Fruit fly (Drosophila melanogaster) whole organism: ENCODE measurements around the gene GNBP2.

Experiments used
- EcR ChIP-seq, 2 experiments: fragments of >200 bp; optimal IDR thresholded peaks; 2 replicates each; lab custom pipeline; 2017; ENCODE audit warnings: missing biosample characterization in 2 of 2, missing genetic modification characterization in 2 of 2, missing genetic modification reagents in 2 of 2
- psq ChIP-seq: fragments of >200 bp; optimal IDR thresholded peaks from 2 replicates; lab custom pipeline; 2017

DNA sequence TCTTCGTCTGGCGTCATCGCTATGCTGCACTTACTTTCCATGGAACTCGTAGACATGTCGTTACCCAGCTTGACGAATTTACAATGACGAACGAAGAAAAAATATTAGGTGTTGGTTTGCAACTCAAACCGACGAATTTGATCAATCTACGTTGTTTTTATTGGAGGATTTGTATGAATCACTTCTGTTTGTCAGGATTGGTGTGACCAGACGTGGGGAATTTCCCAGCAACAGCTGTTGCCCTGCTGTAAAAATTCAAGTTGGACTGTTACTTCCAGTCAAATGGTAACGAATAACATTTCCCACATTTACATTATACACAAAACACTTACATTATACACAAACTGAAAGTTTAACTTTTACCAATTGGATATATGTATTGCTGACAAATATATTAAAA, 8.6 kb upstream of the GNBP2 start, which contains the start of gene Chmp1:
- TF ChIP-seq psq, result no peak
- TF ChIP-seq EcR (GFP tag; optimal IDR thresholded peaks at IDR 0.05; lab: Kevin White, UChicago), result no peak
